Fruit fly (Drosophila melanogaster) whole organism, embryonic: ENCODE data around the gene CG31445.
A peak's percentile ranks its signal among the peaks of the same experiment; 100 is the strongest.

Source experiments
- Antp ChIP-seq: fragments of 200-800 bp; sonication (Bioruptor generic); optimal IDR thresholded peaks from 3 replicates; lab custom pipeline; 2016; ENCODE audit warnings: missing biosample characterization, missing genetic modification characterization
- CG12104 ChIP-seq: fragments of 200-800 bp; sonication (Bioruptor generic); optimal IDR thresholded peaks from 3 replicates; lab custom pipeline; 2016; ENCODE audit warnings: missing biosample characterization, missing genetic modification characterization
- CG14710 ChIP-seq: fragments of 200-800 bp; sonication (Bioruptor generic); optimal IDR thresholded peaks from 3 replicates; lab custom pipeline; 2019; ENCODE audit warnings: missing biosample characterization, mild to moderate bottlenecking, missing genetic modification characterization, moderate library complexity
- CG14860 ChIP-seq: fragments of 200-800 bp; sonication (Bioruptor generic); IDR thresholded peaks from 3 replicates; pipeline ENCODE4 v1.3.6; 2022; ENCODE audit warnings: missing biosample characterization, missing genetic modification characterization; ENCODE audit not compliant: partially characterized antibody
- CG1529 ChIP-seq: fragments of 200-800 bp; sonication (Bioruptor generic); optimal IDR thresholded peaks from 3 replicates; lab custom pipeline; 2018; ENCODE audit warnings: missing biosample characterization, missing genetic modification characterization
- CG2889 ChIP-seq: fragments of 200-800 bp; sonication (Bioruptor generic); IDR thresholded peaks from 3 replicates; pipeline ENCODE4 v1.3.6; 2022; ENCODE audit warnings: missing biosample characterization, missing genetic modification characterization
- CG31224 ChIP-seq: fragments of 200-800 bp; sonication (Bioruptor generic); IDR thresholded peaks from 2 replicates; pipeline ENCODE4 v1.3.6; 2022; ENCODE audit warnings: missing biosample characterization, missing genetic modification characterization
- CG43689 ChIP-seq: fragments of 200-800 bp; sonication (Bioruptor generic); IDR thresholded peaks from 2 replicates; pipeline ENCODE4 v1.3.6; 2022; ENCODE audit warnings: missing biosample characterization, missing genetic modification characterization
- CG4617 ChIP-seq: fragments of 200-800 bp; sonication (Bioruptor generic); optimal IDR thresholded peaks from 3 replicates; lab custom pipeline; 2016; ENCODE audit warnings: missing biosample characterization, missing genetic modification characterization, borderline replicate concordance
- CG5180 ChIP-seq: fragments of 200-800 bp; sonication (Bioruptor generic); optimal IDR thresholded peaks from 3 replicates; lab custom pipeline; 2017; ENCODE audit warnings: missing biosample characterization, missing genetic modification characterization, mild to moderate bottlenecking, moderate library complexity, missing genetic modification reagents
- CG5953 ChIP-seq: fragments of 200-800 bp; sonication (Bioruptor generic); IDR thresholded peaks from 2 replicates; pipeline ENCODE4 v1.3.6; 2022; ENCODE audit warnings: missing biosample characterization, missing genetic modification characterization
- D19A ChIP-seq: fragments of 200-800 bp; optimal IDR thresholded peaks from 3 replicates; lab custom pipeline; 2019; ENCODE audit warnings: missing biosample characterization, mild to moderate bottlenecking, missing genetic modification characterization, moderate library complexity
- Dref ChIP-seq: fragments of 200-800 bp; sonication (Bioruptor generic); IDR thresholded peaks from 2 replicates; pipeline ENCODE4 v1.3.6; 2022; ENCODE audit warnings: missing biosample characterization, missing genetic modification characterization
- Ets65A ChIP-seq: fragments of 200-800 bp; sonication (Bioruptor generic); peaks from one replicate; lab custom pipeline; 2016; ENCODE audit warnings: missing biosample characterization, missing genetic modification characterization
- HLH4C ChIP-seq: fragments of 200-800 bp; sonication (Bioruptor generic); IDR thresholded peaks from 3 replicates; pipeline ENCODE4 v1.3.6; 2022; ENCODE audit warnings: missing biosample characterization, missing genetic modification characterization; ENCODE audit not compliant: partially characterized antibody
- HmgZ ChIP-seq: fragments of 200-800 bp; sonication (Bioruptor generic); optimal IDR thresholded peaks from 2 replicates; lab custom pipeline; 2018; ENCODE audit warnings: missing biosample characterization, mild to moderate bottlenecking, missing genetic modification characterization
- Hmx ChIP-seq: fragments of 200-800 bp; sonication (Bioruptor generic); optimal IDR thresholded peaks from 2 replicates; lab custom pipeline; 2016; ENCODE audit warnings: missing biosample characterization, missing genetic modification characterization
- Hr39 ChIP-seq: fragments of >200 bp; optimal IDR thresholded peaks from 2 replicates; lab custom pipeline; 2017
- Mad ChIP-seq: fragments of 200-800 bp; sonication (Bioruptor generic); optimal IDR thresholded peaks from 2 replicates; lab custom pipeline; 2016; ENCODE audit warnings: missing biosample characterization, missing genetic modification characterization
- Myb ChIP-seq: fragments of 200-800 bp; sonication (Bioruptor generic); optimal IDR thresholded peaks from 2 replicates; lab custom pipeline; 2016; ENCODE audit warnings: missing biosample characterization, missing genetic modification characterization
- NFAT ChIP-seq: fragments of 200-800 bp; sonication (Bioruptor generic); IDR thresholded peaks from 2 replicates; pipeline ENCODE4 v1.3.6; 2022; ENCODE audit warnings: missing biosample characterization, missing genetic modification characterization
- Nf-YC ChIP-seq: fragments of 200-800 bp; optimal IDR thresholded peaks from 3 replicates; lab custom pipeline; 2019; ENCODE audit warnings: missing biosample characterization, mild to moderate bottlenecking, missing genetic modification characterization, moderate library complexity
- Opbp ChIP-seq: fragments of 200-800 bp; sonication (Bioruptor generic); IDR thresholded peaks from 3 replicates; pipeline ENCODE4 v1.3.6; 2022; ENCODE audit warnings: missing biosample characterization, missing genetic modification characterization; ENCODE audit not compliant: partially characterized antibody
- Sox102F ChIP-seq: fragments of 200-800 bp; sonication (Bioruptor generic); optimal IDR thresholded peaks from 2 replicates; lab custom pipeline; 2018; ENCODE audit warnings: missing biosample characterization, mild to moderate bottlenecking, missing genetic modification characterization, moderate library complexity
- Xbp1 ChIP-seq: fragments of 200-800 bp; sonication (Bioruptor generic); optimal IDR thresholded peaks from 3 replicates; lab custom pipeline; 2016; ENCODE audit warnings: missing biosample characterization, mild to moderate bottlenecking, missing genetic modification characterization
- ac ChIP-seq: fragments of 200-800 bp; sonication (Bioruptor generic); optimal IDR thresholded peaks from 3 replicates; lab custom pipeline; 2017; ENCODE audit warnings: missing biosample characterization, mild to moderate bottlenecking, missing genetic modification characterization
- cas ChIP-seq: fragments of 200-800 bp; sonication (Bioruptor generic); IDR thresholded peaks from 2 replicates; pipeline ENCODE4 v1.3.6; 2022; ENCODE audit warnings: missing biosample characterization, missing genetic modification characterization
- chm ChIP-seq: fragments of 200-800 bp; sonication (Bioruptor generic); IDR thresholded peaks from 2 replicates; pipeline ENCODE4 v1.3.6; 2022; ENCODE audit warnings: missing biosample characterization, missing genetic modification characterization
- cwo ChIP-seq: fragments of 200-800 bp; sonication (Bioruptor generic); optimal IDR thresholded peaks from 3 replicates; lab custom pipeline; 2017; ENCODE audit warnings: missing biosample characterization, missing genetic modification characterization, mild to moderate bottlenecking, moderate library complexity, missing genetic modification reagents
- dpn ChIP-seq, 2 experiments: fragments of 200-800 bp; sonication (Bioruptor generic); optimal IDR thresholded peaks; 3 replicates each; lab custom pipeline; 2016; ENCODE audit warnings: missing biosample characterization in 2 of 2, missing genetic modification characterization in 2 of 2
- dysf ChIP-seq: fragments of 200-800 bp; sonication (Bioruptor generic); IDR thresholded peaks from 3 replicates; pipeline ENCODE4 v1.3.6; 2022; ENCODE audit warnings: missing biosample characterization, missing genetic modification characterization
- emc ChIP-seq: fragments of 200-800 bp; sonication (Bioruptor generic); optimal IDR thresholded peaks from 2 replicates; lab custom pipeline; 2016; ENCODE audit warnings: missing biosample characterization, missing genetic modification characterization
- ewg ChIP-seq: fragments of 200-800 bp; sonication (Bioruptor generic); optimal IDR thresholded peaks from 3 replicates; lab custom pipeline; 2017; ENCODE audit warnings: mild to moderate bottlenecking, missing biosample characterization, missing genetic modification reagents, missing genetic modification characterization
- fd64A ChIP-seq: fragments of 200-800 bp; sonication (Bioruptor generic); optimal IDR thresholded peaks from 3 replicates; lab custom pipeline; 2018; ENCODE audit warnings: missing biosample characterization, mild to moderate bottlenecking, missing genetic modification characterization
- h ChIP-seq: fragments of >200 bp; optimal IDR thresholded peaks from 2 replicates; lab custom pipeline; 2017
- jigr1 ChIP-seq: fragments of 200-800 bp; sonication (Bioruptor generic); IDR thresholded peaks from 3 replicates; pipeline ENCODE4 v1.3.6; 2022; ENCODE audit warnings: missing biosample characterization, missing genetic modification characterization
- lbe ChIP-seq: fragments of 200-800 bp; sonication (Bioruptor generic); optimal IDR thresholded peaks from 2 replicates; lab custom pipeline; 2016; ENCODE audit warnings: missing biosample characterization, mild to moderate bottlenecking, missing genetic modification characterization
- onecut ChIP-seq: fragments of 200-800 bp; sonication (Bioruptor generic); IDR thresholded peaks from 2 replicates; pipeline ENCODE4 v1.3.6; 2022; ENCODE audit warnings: missing biosample characterization, missing genetic modification characterization
- otp ChIP-seq: fragments of 200-800 bp; sonication (Bioruptor generic); IDR thresholded peaks from 3 replicates; pipeline ENCODE4, ENCODE4 v1.3.6; 2022; ENCODE audit warnings: missing biosample characterization, missing genetic modification characterization
- pan ChIP-seq, 4 experiments: fragments of >200 bp in 3 of 4; fragments of 200-800 bp in 1 of 4; sonication (Bioruptor generic) in 1 of 4; optimal IDR thresholded peaks in 3 of 4; IDR thresholded peaks in 1 of 4; 2 replicates each; pipeline versions ENCODE4 v1.3.6 to Lab custom; 2017 to 2022; ENCODE audit warnings: missing biosample characterization in 2 of 4, missing genetic modification characterization in 2 of 4, mixed read lengths in 1 of 4
- peb ChIP-seq: fragments of 200-800 bp; sonication (Bioruptor generic); IDR thresholded peaks from 2 replicates; pipeline ENCODE4 v1.3.6; 2022; ENCODE audit warnings: missing biosample characterization, missing genetic modification characterization
- pum ChIP-seq: fragments of 200-800 bp; sonication (Bioruptor generic); optimal IDR thresholded peaks from 2 replicates; lab custom pipeline; 2016; ENCODE audit warnings: missing biosample characterization, missing genetic modification characterization
- schlank ChIP-seq: fragments of 200-800 bp; sonication (Bioruptor generic); optimal IDR thresholded peaks from 2 replicates; lab custom pipeline; 2018; ENCODE audit warnings: missing biosample characterization, mild to moderate bottlenecking, missing genetic modification characterization
- scrt ChIP-seq: fragments of 200-800 bp; sonication (Bioruptor generic); optimal IDR thresholded peaks from 2 replicates; lab custom pipeline; 2018; ENCODE audit warnings: missing biosample characterization, mild to moderate bottlenecking, missing genetic modification characterization, moderate library complexity
- slp2 ChIP-seq: fragments of 200-800 bp; sonication (Bioruptor generic); optimal IDR thresholded peaks from 2 replicates; lab custom pipeline; 2016; ENCODE audit warnings: missing biosample characterization, missing genetic modification characterization
- stwl ChIP-seq: fragments of 200-800 bp; sonication (Bioruptor generic); optimal IDR thresholded peaks from 3 replicates; lab custom pipeline; 2018; ENCODE audit warnings: missing biosample characterization, mild to moderate bottlenecking, missing genetic modification characterization, moderate library complexity
- trem ChIP-seq: fragments of 200-800 bp; optimal IDR thresholded peaks from 3 replicates; lab custom pipeline; 2019; ENCODE audit warnings: missing biosample characterization, mild to moderate bottlenecking, missing genetic modification characterization, moderate library complexity
- tx ChIP-seq: fragments of 200-800 bp; sonication (Bioruptor generic); optimal IDR thresholded peaks from 2 replicates; lab custom pipeline; 2016; ENCODE audit warnings: missing biosample characterization, missing genetic modification characterization
- vfl ChIP-seq: fragments of 200-800 bp; sonication (Bioruptor generic); optimal IDR thresholded peaks from 2 replicates; lab custom pipeline; 2016; ENCODE audit warnings: missing biosample characterization, missing genetic modification characterization

Gene CG31445

DNA sequence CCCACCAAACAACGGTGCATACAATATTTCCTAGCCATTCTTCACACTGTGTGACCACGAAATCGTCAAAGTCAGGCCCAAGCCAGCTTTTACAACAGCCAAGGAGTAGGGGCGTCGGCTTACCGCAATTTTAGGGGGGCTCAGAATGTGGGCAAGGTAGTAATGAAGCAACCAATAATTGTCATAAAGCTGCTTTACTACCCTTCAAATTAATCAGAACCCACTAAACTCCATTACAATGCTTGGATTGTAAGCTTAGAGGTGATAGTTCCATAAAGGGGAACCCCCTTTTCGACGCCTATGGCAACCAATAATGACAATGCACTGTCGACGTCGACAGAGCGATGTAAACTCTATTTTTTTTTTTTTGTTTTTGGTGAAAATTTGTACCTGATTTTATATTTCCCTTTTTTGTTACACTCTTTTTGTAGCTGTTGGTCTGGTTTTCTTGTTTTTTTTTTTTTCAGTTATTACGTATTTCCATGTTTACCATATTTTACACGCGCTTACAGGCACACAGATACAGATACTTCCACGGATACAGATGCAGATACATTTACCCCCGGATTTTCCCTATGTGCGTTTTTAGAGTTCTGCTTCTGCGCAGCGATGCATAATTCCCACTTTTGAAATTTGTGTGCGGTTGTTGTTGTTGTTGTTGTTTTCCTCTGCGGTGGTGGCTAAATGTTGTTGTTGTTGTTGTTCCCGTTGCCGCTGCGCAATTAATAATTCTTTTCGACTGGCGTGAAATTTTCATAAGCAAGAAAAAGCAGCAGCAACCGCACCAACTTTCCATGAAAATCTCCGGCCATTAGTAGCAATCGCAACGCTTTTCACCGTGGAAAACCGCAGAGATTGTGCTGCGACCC lies 39.8 kb downstream of the CG31445 start (continued):
- TF ChIP-seq otp (GFP tag; lab: Robert Waterston, UW) (peak; percentile 80), Mad (peak; percentile 45), pum (peak; percentile 80), Ets65A (GFP tag; lab: Kevin White, UChicago) (peak; percentile 92), Hmx (GFP tag; lab: Kevin White, UChicago) (no peak), pan (optimal IDR thresholded peaks at IDR 0.05; lab: Kevin White, UChicago) (no peak), pan (GFP tag; optimal IDR thresholded peaks at IDR 0.05 in 1 of 2, IDR thresholded peaks at IDR 0.05 in 1 of 2) (peak in 1 of 2 experiments; percentile 71), ac (GFP tag; lab: Kevin White, UChicago) (no peak), fd64A (peak; percentile 79), cwo (GFP tag; lab: Kevin White, UChicago) (peak; percentile 21), CG14860 (GFP tag; lab: Robert Waterston, UW) (no peak), CG2889 (no peak), Opbp (GFP tag; lab: Robert Waterston, UW) (no peak), Antp (GFP tag; lab: Kevin White, UChicago) (peak; percentile 79), CG12104 (GFP tag; lab: Kevin White, UChicago) (peak; percentile 46), Sox102F (peak; percentile 90), ewg (GFP tag; lab: Kevin White, UChicago) (peak; percentile 68), NFAT (GFP tag; lab: Robert Waterston, UW) (no peak), CG43689 (GFP tag; lab: Robert Waterston, UW) (no peak), Xbp1 (GFP tag; lab: Kevin White, UChicago) (peak; percentile 85), Myb (peak; percentile 47), jigr1 (peak; percentile 80; the same call in 2 of the 3 replicates), CG4617 (GFP tag; lab: Kevin White, UChicago) (peak; percentile 28), Hr39 (lab: Kevin White, UChicago) (no peak), CG31224 (GFP tag; lab: Robert Waterston, UW) (0 out of 2 replicates have a peak, but pooled peaks have one; percentile 29), vfl (GFP tag; lab: Kevin White, UChicago) (no peak), chm (peak; percentile 75; the same call in 1 of the 2 replicates), D19A (tag; lab: Kevin White, UChicago) (peak; percentile 71), h (lab: Kevin White, UChicago) (no peak), trem (tag; lab: Kevin White, UChicago) (peak; percentile 74), emc (no peak), lbe (no peak), Nf-YC (peak; percentile 39), CG5180 (GFP tag; lab: Kevin White, UChicago) (peak; percentile 65), stwl (tag; lab: Kevin White, UChicago) (no peak), HmgZ (tag; lab: Kevin White, UChicago) (peak; percentile 48), peb (GFP tag; lab: Robert Waterston, UW) (peak; percentile 81), HLH4C (GFP tag; lab: Robert Waterston, UW) (no peak), slp2 (peak; percentile 55), dpn (GFP tag; optimal IDR thresholded peaks at IDR 0.05; lab: Kevin White, UChicago) (peak; percentile 69 to 84), scrt (peak; percentile 35), tx (GFP tag; lab: Kevin White, UChicago) (peak; percentile 62), onecut (peak; percentile 72), schlank (no peak), dysf (GFP tag; lab: Robert Waterston, UW) (peak; percentile 80), CG14710 (tag; lab: Kevin White, UChicago) (peak; percentile 80), cas (GFP tag; lab: Robert Waterston, UW) (no peak), CG5953 (GFP tag; lab: Robert Waterston, UW) (peak; percentile 52; the same call in 1 of the 2 replicates), CG1529 (GFP tag; lab: Kevin White, UChicago) (peak; percentile 80), Dref (GFP tag; lab: Robert Waterston, UW) (no peak)
